Worm (Caenorhabditis elegans): ENCODE measurements around the gene C46H3.1.

C46H3.1 gene

ce11 chrX:1195178-1195750 is 13.9 kb upstream of the C46H3.1 start:
- TF ChIP-seq snpc-4 (tag; optimal IDR thresholded peaks at IDR 0.05): peak; percentile 35

ce11 chrX:1202638-1203037 is 6.6 kb upstream of the C46H3.1 start:
- TF ChIP-seq skn-1 (tag; optimal IDR thresholded peaks at IDR 0.05) (no peak), ama-1 (optimal IDR thresholded peaks at IDR 0.05) (no peak), ZK546.5 (tag; optimal IDR thresholded peaks at IDR 0.05) (no peak), nhr-77 (tag; optimal IDR thresholded peaks at IDR 0.05) (no peak), zag-1 (tag; optimal IDR thresholded peaks at IDR 0.05) (no peak), C34F6.9 (tag; optimal IDR thresholded peaks at IDR 0.05) (no peak), nhr-12 (tag; optimal IDR thresholded peaks at IDR 0.05) (no peak), gmeb-1 (tag; optimal IDR thresholded peaks at IDR 0.05) (no peak), nhr-11 (tag; optimal IDR thresholded peaks at IDR 0.05) (no peak), nhr-237 (tag; optimal IDR thresholded peaks at IDR 0.05) (no peak), egl-27 (tag; optimal IDR thresholded peaks at IDR 0.05) (no peak), mdl-1 (tag; optimal IDR thresholded peaks at IDR 0.05) (no peak), fos-1 (tag; optimal IDR thresholded peaks at IDR 0.05) (no peak), crh-2 (tag; optimal IDR thresholded peaks at IDR 0.05) (no peak), sma-3 (GFP tag; optimal IDR thresholded peaks at IDR 0.05) (no peak)

- no peak for TF ChIP-seq blmp-1 (tag; optimal IDR thresholded peaks at IDR 0.05; ENCODE audit: insufficient read depth)
- no peak for TF ChIP-seq mab-5 (tag; optimal IDR thresholded peaks at IDR 0.05)
- no peak for TF ChIP-seq Y55F3AM.14 (GFP tag; optimal IDR thresholded peaks at IDR 0.05)
- no peak for TF ChIP-seq nhr-25 (tag; optimal IDR thresholded peaks at IDR 0.05)
- no peak for TF ChIP-seq ZK546.5 (tag; optimal IDR thresholded peaks at IDR 0.05)
- no peak for TF ChIP-seq sem-4 (tag; optimal IDR thresholded peaks at IDR 0.05)
- TF ChIP-seq ztf-4 (tag; optimal IDR thresholded peaks at IDR 0.05): no peak
- no peak for TF ChIP-seq nhr-10 (tag; optimal IDR thresholded peaks at IDR 0.05)
- TF ChIP-seq nhr-23 (tag; optimal IDR thresholded peaks at IDR 0.05): no peak
These were observed 3.2 kb upstream of the C46H3.1 start, which contains the start of gene T13G4.7 for ce11 chrX:1206029-1206428. Gene T13G4.7, minus strand, starts transcription at chrX:1206129.

- no peak for TF ChIP-seq snpc-4 (tag; optimal IDR thresholded peaks at IDR 0.05)
- TF ChIP-seq mbf-1 (tag; optimal IDR thresholded peaks at IDR 0.05): no peak
- no peak for TF ChIP-seq zag-1 (tag; optimal IDR thresholded peaks at IDR 0.05)
- no peak for TF ChIP-seq elt-1 (tag; optimal IDR thresholded peaks at IDR 0.05)
- no peak for TF ChIP-seq unc-39 (tag; optimal IDR thresholded peaks at IDR 0.05)
- TF ChIP-seq lin-39 (tag; optimal IDR thresholded peaks at IDR 0.05): no peak
- no peak for TF ChIP-seq ztf-4 (tag; optimal IDR thresholded peaks at IDR 0.05)
- no peak for TF ChIP-seq peb-1 (tag; optimal IDR thresholded peaks at IDR 0.05)
- TF ChIP-seq fos-1 (tag; optimal IDR thresholded peaks at IDR 0.05): no peak
- no peak for TF ChIP-seq nhr-77 (tag; optimal IDR thresholded peaks at IDR 0.05)
- no peak for TF ChIP-seq F13H6.1 (tag; optimal IDR thresholded peaks at IDR 0.05)
These were observed 1.3 kb upstream of the C46H3.1 start for ce11 chrX:1207915-1208314.

ce11 chrX:1213136-1213535 is 3.9 kb downstream of the C46H3.1 start:
- no peak for TF ChIP-seq ceh-82 (tag; optimal IDR thresholded peaks at IDR 0.05)

- TF ChIP-seq C34F6.9 (tag; optimal IDR thresholded peaks at IDR 0.05): no peak
- no peak for TF ChIP-seq ceh-16 (tag; optimal IDR thresholded peaks at IDR 0.05)
- TF ChIP-seq zag-1 (tag; optimal IDR thresholded peaks at IDR 0.05): no peak
- no peak for TF ChIP-seq crh-2 (tag; optimal IDR thresholded peaks at IDR 0.05)
- no peak for TF ChIP-seq sem-4 (tag; optimal IDR thresholded peaks at IDR 0.05)
- TF ChIP-seq ZK546.5 (tag; optimal IDR thresholded peaks at IDR 0.05): no peak
- no peak for TF ChIP-seq alr-1 (tag; optimal IDR thresholded peaks at IDR 0.05)
- no peak for TF ChIP-seq ztf-1 (GFP tag; conservative IDR thresholded peaks at IDR 0.05)
- no peak for TF ChIP-seq nhr-129 (tag; optimal IDR thresholded peaks at IDR 0.05)
These were observed 7.6 kb downstream of the C46H3.1 start for ce11 chrX:1216833-1217232.

All from whole organism, L2 larva.